Worm (Caenorhabditis elegans) whole organism, L2 larva: ENCODE measurements around the gene F20E11.18.

Experiments
- F13H6.1 ChIP-seq: sonication (generic microtip); optimal IDR thresholded peaks from 2 replicates; lab custom pipeline; 2016; ENCODE audit warnings: missing genetic modification characterization, missing compliant biosample characterization
- R02D3.7 ChIP-seq: fragments of 150-350 bp; optimal IDR thresholded peaks from 2 replicates; lab custom pipeline; 2014; ENCODE audit warnings: missing biosample characterization, missing genetic modification characterization
- Y55F3AM.14 ChIP-seq: fragments of 200-800 bp; sonication (Bioruptor generic); optimal IDR thresholded peaks from 2 replicates; lab custom pipeline; 2018; ENCODE audit warnings: mild to moderate bottlenecking, missing genetic modification characterization, missing compliant biosample characterization
- ZK546.5 ChIP-seq: sonication (generic microtip); optimal IDR thresholded peaks from 2 replicates; lab custom pipeline; 2017; ENCODE audit warnings: missing biosample characterization, missing genetic modification characterization
- alr-1 ChIP-seq: fragments of 150-350 bp; optimal IDR thresholded peaks from 2 replicates; lab custom pipeline; 2014; ENCODE audit warnings: missing biosample characterization, missing genetic modification characterization
- ama-1 ChIP-seq: fragments of 150-350 bp; optimal IDR thresholded peaks from 2 replicates; lab custom pipeline; 2018; ENCODE audit warnings: inconsistent platforms
- blmp-1 ChIP-seq: sonication (generic microtip); optimal IDR thresholded peaks from 2 replicates; lab custom pipeline; 2017; ENCODE audit warnings: missing genetic modification characterization, mild to moderate bottlenecking, missing compliant biosample characterization, antibody characterized with exemption, moderate library complexity; ENCODE audit not compliant: insufficient read depth
- ceh-16 ChIP-seq: fragments of 150-350 bp; optimal IDR thresholded peaks from 2 replicates; lab custom pipeline; 2014; ENCODE audit warnings: missing biosample characterization, missing genetic modification characterization
- ceh-82 ChIP-seq: fragments of 150-350 bp; optimal IDR thresholded peaks from 2 replicates; lab custom pipeline; 2014; ENCODE audit warnings: missing biosample characterization, missing genetic modification characterization
- crh-2 ChIP-seq: sonication (generic microtip); optimal IDR thresholded peaks from 2 replicates; lab custom pipeline; 2017; ENCODE audit warnings: missing biosample characterization, missing genetic modification characterization
- dmd-4 ChIP-seq: sonication (generic microtip); optimal IDR thresholded peaks from 2 replicates; lab custom pipeline; 2017; ENCODE audit warnings: missing biosample characterization, missing genetic modification characterization
- egl-27 ChIP-seq: sonication (generic microtip); optimal IDR thresholded peaks from 3 replicates; lab custom pipeline; 2017; ENCODE audit warnings: missing biosample characterization, missing genetic modification reagents, missing genetic modification characterization
- elt-1 ChIP-seq: fragments of 150-350 bp; optimal IDR thresholded peaks from 2 replicates; lab custom pipeline; 2014; ENCODE audit warnings: missing biosample characterization, missing genetic modification characterization
- elt-3 ChIP-seq: sonication (generic microtip); optimal IDR thresholded peaks from 2 replicates; lab custom pipeline; 2017; ENCODE audit warnings: missing biosample characterization, missing genetic modification characterization
- fos-1 ChIP-seq: fragments of 150-350 bp; optimal IDR thresholded peaks from 2 replicates; lab custom pipeline; 2014; ENCODE audit warnings: missing biosample characterization, missing genetic modification characterization
- gmeb-1 ChIP-seq: fragments of 150-350 bp; optimal IDR thresholded peaks from 2 replicates; lab custom pipeline; 2014; ENCODE audit warnings: missing biosample characterization, missing genetic modification characterization
- lin-11 ChIP-seq: fragments of 150-350 bp; sonication (generic microtip); optimal IDR thresholded peaks from 2 replicates; lab custom pipeline; 2014; ENCODE audit warnings: missing biosample characterization, missing genetic modification characterization, inconsistent platforms, mixed read lengths
- lin-13 ChIP-seq: fragments of 150-350 bp; optimal IDR thresholded peaks from 2 replicates; lab custom pipeline; 2014; ENCODE audit warnings: missing biosample characterization, missing genetic modification reagents, missing genetic modification characterization
- lin-39 ChIP-seq: fragments of 150-350 bp; optimal IDR thresholded peaks from 2 replicates; lab custom pipeline; 2014; ENCODE audit warnings: missing biosample characterization, missing genetic modification reagents, missing genetic modification characterization
- lsy-2 ChIP-seq, 2 experiments: fragments of 150-350 bp in 1 of 2; sonication (generic microtip) in 1 of 2; optimal IDR thresholded peaks; 2 replicates each; lab custom pipeline; 2014 to 2017; ENCODE audit warnings: missing biosample characterization in 2 of 2, missing genetic modification characterization in 2 of 2
- mab-5 ChIP-seq: fragments of 150-350 bp; optimal IDR thresholded peaks from 2 replicates; lab custom pipeline; 2014; ENCODE audit warnings: missing biosample characterization, missing genetic modification characterization
- mbf-1 ChIP-seq: sonication (generic microtip); optimal IDR thresholded peaks from 2 replicates; lab custom pipeline; 2017; ENCODE audit warnings: missing biosample characterization, missing genetic modification characterization
- mdl-1 ChIP-seq, 2 experiments: fragments of 150-350 bp in 1 of 2; sonication (generic microtip) in 1 of 2; optimal IDR thresholded peaks; 2 replicates each; lab custom pipeline; 2017; ENCODE audit warnings: missing biosample characterization in 2 of 2, missing genetic modification characterization in 2 of 2
- nhr-10 ChIP-seq: sonication (generic microtip); optimal IDR thresholded peaks from 2 replicates; lab custom pipeline; 2017; ENCODE audit warnings: missing biosample characterization, missing genetic modification characterization
- nhr-11 ChIP-seq: fragments of 150-350 bp; optimal IDR thresholded peaks from 2 replicates; lab custom pipeline; 2014; ENCODE audit warnings: missing biosample characterization, missing genetic modification characterization
- nhr-21 ChIP-seq: fragments of 150-350 bp; optimal IDR thresholded peaks from 2 replicates; lab custom pipeline; 2014; ENCODE audit warnings: missing biosample characterization, missing genetic modification characterization
- nhr-23 ChIP-seq: fragments of 150-350 bp; optimal IDR thresholded peaks from 2 replicates; lab custom pipeline; 2014; ENCODE audit warnings: missing biosample characterization, missing genetic modification reagents, missing genetic modification characterization
- nhr-237 ChIP-seq: fragments of 150-350 bp; optimal IDR thresholded peaks from 2 replicates; lab custom pipeline; 2014; ENCODE audit warnings: missing biosample characterization, missing genetic modification characterization
- nhr-6 ChIP-seq: fragments of 150-350 bp; optimal IDR thresholded peaks from 2 replicates; lab custom pipeline; 2014; ENCODE audit warnings: missing biosample characterization, missing genetic modification characterization
- nhr-77 ChIP-seq: fragments of 150-350 bp; optimal IDR thresholded peaks from 2 replicates; lab custom pipeline; 2014; ENCODE audit warnings: missing biosample characterization, missing genetic modification characterization
- sem-4 ChIP-seq: fragments of 150-350 bp; optimal IDR thresholded peaks from 2 replicates; lab custom pipeline; 2014; ENCODE audit warnings: missing biosample characterization, missing genetic modification reagents, missing genetic modification characterization
- sma-9 ChIP-seq, 2 experiments: fragments of 150-350 bp in 1 of 2; sonication (generic microtip) in 1 of 2; optimal IDR thresholded peaks; 2 replicates each; lab custom pipeline; 2014 to 2016; ENCODE audit warnings: missing genetic modification characterization in 2 of 2, mild to moderate bottlenecking in 1 of 2, missing biosample characterization in 1 of 2, missing compliant biosample characterization in 1 of 2, missing genetic modification reagents in 1 of 2, moderate library complexity in 1 of 2
- snpc-4 ChIP-seq: fragments of 150-350 bp; optimal IDR thresholded peaks from 2 replicates; lab custom pipeline; 2014; ENCODE audit warnings: missing biosample characterization, missing genetic modification characterization
- unc-39 ChIP-seq: fragments of 150-350 bp; optimal IDR thresholded peaks from 2 replicates; lab custom pipeline; 2014; ENCODE audit warnings: missing biosample characterization, missing genetic modification characterization
- unc-55 ChIP-seq: fragments of 150-350 bp; sonication (generic microtip); optimal IDR thresholded peaks from 3 replicates; lab custom pipeline; 2014; ENCODE audit warnings: missing biosample characterization, missing genetic modification reagents, missing genetic modification characterization
- unc-62 ChIP-seq: fragments of 150-350 bp; optimal IDR thresholded peaks from 2 replicates; lab custom pipeline; 2014; ENCODE audit warnings: missing biosample characterization, missing genetic modification reagents, missing genetic modification characterization
- zag-1 ChIP-seq: fragments of 150-350 bp; optimal IDR thresholded peaks from 2 replicates; lab custom pipeline; 2014; ENCODE audit warnings: missing biosample characterization, missing genetic modification characterization
- ztf-1 ChIP-seq: fragments of 200-800 bp; sonication (Bioruptor generic); conservative IDR thresholded peaks from 2 replicates; pipeline ENCODE4 v1.3.6; 2022; ENCODE audit warnings: missing genetic modification characterization, missing compliant biosample characterization
- ztf-4 ChIP-seq: fragments of 150-350 bp; optimal IDR thresholded peaks from 2 replicates; lab custom pipeline; 2014; ENCODE audit warnings: missing biosample characterization, missing genetic modification characterization

The F20E11.18 gene

DNA sequence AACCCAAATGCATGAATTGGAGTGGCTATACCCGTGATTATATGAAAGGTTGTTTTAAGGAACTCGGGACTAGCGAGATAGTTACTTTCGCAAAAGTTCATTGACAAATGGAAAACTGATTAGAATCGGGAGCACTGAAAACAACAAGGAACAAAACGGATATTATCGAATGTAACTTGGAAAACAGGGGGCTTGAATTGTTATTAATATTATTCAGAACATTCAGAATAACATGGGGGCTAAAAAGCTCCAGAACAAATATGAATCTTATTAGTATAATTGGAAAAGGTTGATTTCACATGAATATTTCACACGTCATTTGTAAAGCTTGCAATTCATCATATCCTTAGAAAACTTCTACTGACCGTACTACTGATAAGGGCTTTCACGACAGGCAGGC is 35.2 kb upstream of the F20E11.18 start, which contains the start of gene srh-235:
Gene srh-235, minus strand, starts transcription at position 101 of the 400 bp plus-strand sequence.
- TF ChIP-seq ama-1 (no peak), elt-3 (no peak), nhr-21 (tag; lab: Kevin White, UChicago) (no peak), snpc-4 (no peak), lin-39 (tag; lab: Kevin White, UChicago) (no peak), Y55F3AM.14 (no peak), nhr-6 (tag; lab: Kevin White, UChicago) (no peak), sem-4 (no peak), ceh-16 (no peak), fos-1 (tag; lab: Kevin White, UChicago) (no peak), unc-39 (tag; lab: Kevin White, UChicago) (no peak), nhr-23 (tag; lab: Kevin White, UChicago) (no peak), dmd-4 (tag; lab: Kevin White, UChicago) (no peak), lin-13 (GFP tag; lab: Kevin White, UChicago) (no peak), mab-5 (no peak), nhr-77 (tag; lab: Kevin White, UChicago) (no peak)

- no peak for TF ChIP-seq snpc-4
- TF ChIP-seq ama-1: no peak
- TF ChIP-seq unc-39 (tag; lab: Kevin White, UChicago): no peak
- TF ChIP-seq elt-3: no peak
- no peak for TF ChIP-seq nhr-77 (tag; lab: Kevin White, UChicago)
- no peak for TF ChIP-seq lsy-2 (tag; optimal IDR thresholded peaks at IDR 0.05; lab: Kevin White, UChicago)
- no peak for TF ChIP-seq F13H6.1 (tag; lab: Kevin White, UChicago)
- no peak for TF ChIP-seq ZK546.5 (tag; lab: Kevin White, UChicago)
- no peak for TF ChIP-seq egl-27
- no peak for TF ChIP-seq ztf-4 (tag; lab: Kevin White, UChicago)
- TF ChIP-seq sem-4: no peak
- TF ChIP-seq mdl-1 (tag; optimal IDR thresholded peaks at IDR 0.05; lab: Kevin White, UChicago): no peak
- no peak for TF ChIP-seq blmp-1
- no peak for TF ChIP-seq nhr-10 (tag; lab: Kevin White, UChicago)
- no peak for TF ChIP-seq zag-1 (tag; lab: Kevin White, UChicago)
- TF ChIP-seq elt-1 (tag; lab: Kevin White, UChicago): no peak
- no peak for TF ChIP-seq nhr-23 (tag; lab: Kevin White, UChicago)
- no peak for TF ChIP-seq lin-13 (GFP tag; lab: Kevin White, UChicago)
Measured at ce11 chrV:17469180-17469579, 32.8 kb upstream of the F20E11.18 start, which contains the start of gene F20E11.17. TSS of gene F20E11.17 (minus strand) at chrV:17469280.

DNA sequence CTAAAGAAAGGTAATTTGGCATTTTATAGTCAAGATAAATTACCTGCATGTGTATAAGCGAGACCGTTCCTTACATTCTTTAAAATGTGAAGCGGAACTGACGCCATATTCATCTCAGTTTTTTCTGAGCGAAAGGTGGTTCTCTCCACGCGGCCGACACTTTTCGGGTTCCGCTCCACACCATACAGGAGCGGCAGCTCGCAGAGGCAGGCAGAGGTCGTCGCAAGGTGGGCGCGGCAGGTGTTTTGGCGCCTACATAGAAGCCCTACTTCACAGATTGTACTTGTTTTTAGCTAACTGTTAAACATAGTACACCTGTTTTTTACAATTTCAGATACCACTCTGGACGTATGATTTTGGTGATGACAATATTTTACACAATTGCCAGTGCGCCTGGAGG is 31.5 kb upstream of the F20E11.18 start:
- TF ChIP-seq unc-55 (no peak), blmp-1 (no peak), gmeb-1 (tag; lab: Kevin White, UChicago) (no peak), alr-1 (no peak), sem-4 (no peak), ceh-16 (no peak), ztf-4 (tag; lab: Kevin White, UChicago) (no peak), dmd-4 (tag; lab: Kevin White, UChicago) (no peak), lin-11 (no peak), sma-9 (GFP tag; optimal IDR thresholded peaks at IDR 0.05; lab: Kevin White, UChicago) (no peak), sma-9 (tag; optimal IDR thresholded peaks at IDR 0.05; lab: Kevin White, UChicago) (no peak), ZK546.5 (tag; lab: Kevin White, UChicago) (no peak), ztf-1 (GFP tag; lab: Robert Waterston, UW) (no peak), unc-62 (GFP tag; lab: Kevin White, UChicago) (no peak), nhr-237 (tag; lab: Kevin White, UChicago) (no peak), zag-1 (tag; lab: Kevin White, UChicago) (no peak), snpc-4 (no peak), ceh-82 (tag; lab: Kevin White, UChicago) (no peak), crh-2 (tag; lab: Kevin White, UChicago) (no peak)

DNA sequence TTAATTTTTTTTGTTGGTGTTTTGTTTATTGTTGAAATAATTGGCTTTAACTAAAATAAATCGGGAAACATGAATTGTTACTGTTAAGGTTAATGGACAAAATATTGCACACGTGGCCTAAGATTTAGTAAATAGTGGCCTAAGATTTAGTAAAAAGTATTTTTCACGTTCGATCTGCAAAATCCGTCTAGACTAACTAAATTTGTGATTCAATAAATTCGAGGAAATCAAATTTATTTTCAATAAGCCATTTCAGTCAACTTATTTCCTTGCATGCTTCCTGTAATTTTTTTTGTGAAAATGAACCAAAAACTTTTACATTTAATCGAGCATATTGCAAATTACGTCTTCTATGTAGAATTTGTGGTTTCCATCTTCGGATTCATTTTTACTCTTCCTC is 30.4 kb upstream of the F20E11.18 start, which contains the start of gene srw-72:
Gene srw-72, plus strand, starts transcription at position 301 of the 400 bp plus-strand sequence.
- no peak for TF ChIP-seq unc-39 (tag; lab: Kevin White, UChicago)
- no peak for TF ChIP-seq nhr-11
- no peak for TF ChIP-seq ama-1
- TF ChIP-seq unc-55: no peak
- TF ChIP-seq sma-9 (GFP tag; optimal IDR thresholded peaks at IDR 0.05; lab: Kevin White, UChicago): no peak
- TF ChIP-seq sma-9 (tag; optimal IDR thresholded peaks at IDR 0.05; lab: Kevin White, UChicago): no peak
- TF ChIP-seq R02D3.7: no peak
- TF ChIP-seq mbf-1 (tag; lab: Kevin White, UChicago): no peak
